Worm (Caenorhabditis elegans): ENCODE data around the gene ugt-67.

ugt-67 gene

DNA sequence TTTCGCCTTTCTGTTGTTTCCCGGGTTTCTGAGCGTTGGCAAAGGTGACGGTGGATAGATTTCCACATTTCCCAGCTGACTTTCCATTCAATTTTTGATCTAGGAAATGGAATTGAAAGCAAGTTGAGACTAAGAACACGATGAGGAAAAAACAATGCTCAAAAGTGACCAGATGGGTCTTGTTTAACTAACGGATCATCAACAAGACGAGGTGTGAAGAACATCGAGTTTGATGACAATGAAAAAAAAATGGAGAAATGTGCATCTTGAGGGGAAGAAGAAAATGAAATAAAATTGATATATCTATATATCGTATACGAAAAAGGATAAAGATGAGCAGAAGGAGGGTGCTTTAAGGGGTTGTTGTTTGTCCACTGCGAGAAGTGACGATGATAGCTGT is 23.6 kb upstream of the ugt-67 start, which contains the start of gene T19H12.6:
Gene T19H12.6 (minus strand): TSS at position 101 of the 400 bp plus-strand sequence.
- TF ChIP-seq med-1 (GFP tag; optimal IDR thresholded peaks at IDR 0.05; ENCODE audit: insufficient read depth) (no peak), ztf-29 (GFP tag; IDR thresholded peaks at IDR 0.05) (no peak), cog-1 (tag; optimal IDR thresholded peaks at IDR 0.05) (no peak), klf-2 (GFP tag; conservative IDR thresholded peaks at IDR 0.05) (no peak), ref-1 (GFP tag; conservative IDR thresholded peaks at IDR 0.05) (no peak), ztf-23 (GFP tag; IDR thresholded peaks at IDR 0.05) (no peak), T22C8.4 (GFP tag; IDR thresholded peaks at IDR 0.05) (no peak), flt-1 (GFP tag; IDR thresholded peaks at IDR 0.05) (no peak), tab-1 (GFP tag; IDR thresholded peaks at IDR 0.05) (no peak)

DNA sequence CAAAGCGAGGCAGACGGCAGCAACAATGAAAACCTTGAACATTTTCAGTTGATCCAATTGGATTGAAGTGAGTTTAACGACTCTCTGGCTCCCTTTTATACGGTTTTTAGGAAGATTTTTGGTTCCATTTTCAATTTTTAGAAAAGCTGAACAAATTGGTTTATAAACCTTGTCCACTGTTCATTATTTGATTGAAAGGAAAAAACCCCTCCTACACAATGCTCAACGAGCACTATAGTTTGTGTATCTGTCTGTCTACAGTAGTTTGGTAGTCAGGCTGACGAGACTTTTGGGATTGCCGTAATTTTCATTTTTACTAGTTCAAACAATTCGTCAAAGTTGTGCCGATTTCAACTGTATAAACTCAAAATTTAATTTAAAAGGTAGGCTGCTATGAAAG is 21.9 kb upstream of the ugt-67 start, which contains the start of gene T19H12.15:
Gene T19H12.15 (minus strand): TSS at position 101 of the 400 bp plus-strand sequence.
- no peak for TF ChIP-seq ztf-29 (GFP tag; IDR thresholded peaks at IDR 0.05)
- TF ChIP-seq ref-1 (GFP tag; conservative IDR thresholded peaks at IDR 0.05), result no peak
- TF ChIP-seq cog-1 (tag; optimal IDR thresholded peaks at IDR 0.05), result no peak
- no peak for TF ChIP-seq ztf-23 (GFP tag; IDR thresholded peaks at IDR 0.05)
- TF ChIP-seq T22C8.4 (GFP tag; IDR thresholded peaks at IDR 0.05), result no peak
- TF ChIP-seq med-1 (GFP tag; optimal IDR thresholded peaks at IDR 0.05; ENCODE audit: insufficient read depth), result no peak
- TF ChIP-seq flt-1 (GFP tag; IDR thresholded peaks at IDR 0.05), result no peak
- no peak for TF ChIP-seq tab-1 (GFP tag; IDR thresholded peaks at IDR 0.05)
- TF ChIP-seq klf-2 (GFP tag; conservative IDR thresholded peaks at IDR 0.05), result no peak

DNA sequence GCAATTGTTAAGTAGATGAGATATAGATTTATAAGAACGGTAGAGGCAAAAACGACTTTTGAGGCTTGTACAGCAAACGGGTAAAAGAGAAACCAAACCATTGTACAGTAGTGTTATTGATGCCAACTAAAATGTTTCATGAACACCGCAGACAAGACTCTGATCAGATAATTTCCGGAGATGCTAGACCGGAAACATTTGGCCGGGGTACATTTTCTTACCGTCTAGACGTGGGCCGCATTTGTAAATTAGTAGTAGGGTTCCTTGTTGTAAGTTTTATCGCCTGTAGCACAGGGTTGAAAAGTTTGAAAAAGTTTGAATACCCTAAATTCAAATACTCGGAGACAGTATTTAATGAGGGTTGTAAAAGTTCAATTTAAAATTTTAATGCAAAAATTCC is 19.8 kb upstream of the ugt-67 start, which contains the start of gene str-32:
Gene str-32 (minus strand): TSS at position 101 of the 400 bp plus-strand sequence.
- no peak for TF ChIP-seq ref-1 (GFP tag; conservative IDR thresholded peaks at IDR 0.05)
- no peak for TF ChIP-seq cog-1 (tag; optimal IDR thresholded peaks at IDR 0.05)
- TF ChIP-seq med-1 (GFP tag; optimal IDR thresholded peaks at IDR 0.05; ENCODE audit: insufficient read depth), result no peak

DNA sequence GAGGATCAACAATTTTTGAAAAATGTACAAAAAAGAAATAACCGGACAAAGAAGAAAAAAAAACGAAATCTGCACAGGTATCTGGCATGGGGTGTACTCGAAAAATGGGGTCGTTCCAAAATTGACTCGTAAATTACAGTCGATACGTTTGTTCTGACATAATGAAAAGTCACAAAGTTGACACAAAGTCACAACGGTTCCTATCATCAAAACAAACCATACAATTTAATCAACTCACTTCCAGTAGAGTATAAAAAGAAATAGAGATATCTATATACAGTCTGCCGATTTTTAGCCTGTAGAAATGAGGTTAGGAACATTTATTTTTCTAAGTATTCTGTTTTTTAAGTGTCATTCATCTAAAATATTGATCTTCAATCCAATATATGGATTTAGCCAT is 16.7 kb upstream of the ugt-67 start, which contains the start of gene T19H12.12:
Gene T19H12.12 (plus strand): TSS at position 301 of the 400 bp plus-strand sequence.
- TF ChIP-seq cog-1 (tag; optimal IDR thresholded peaks at IDR 0.05) (no peak), ztf-29 (GFP tag; IDR thresholded peaks at IDR 0.05) (no peak), ztf-23 (GFP tag; IDR thresholded peaks at IDR 0.05) (no peak), T22C8.4 (GFP tag; IDR thresholded peaks at IDR 0.05) (no peak), flt-1 (GFP tag; IDR thresholded peaks at IDR 0.05) (no peak), ref-1 (GFP tag; conservative IDR thresholded peaks at IDR 0.05) (no peak)

DNA sequence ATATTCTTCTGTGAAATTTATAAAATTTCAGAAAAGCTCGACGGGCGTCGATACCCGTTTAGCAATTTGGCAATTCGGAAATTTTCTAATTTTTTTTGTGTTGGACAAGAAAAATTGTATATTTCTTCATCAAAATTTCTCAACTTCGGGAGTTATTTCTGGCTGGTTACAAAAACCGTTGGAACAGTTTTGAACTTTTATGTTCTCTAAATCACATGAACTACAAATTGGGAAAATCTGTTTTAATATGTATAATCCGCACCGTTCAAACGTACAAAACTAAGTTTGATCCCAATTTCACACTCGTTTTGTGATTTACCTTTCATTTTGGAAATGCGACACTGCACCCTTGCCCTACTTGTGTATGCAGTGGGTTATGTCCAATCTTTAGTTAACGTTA is 15.8 kb upstream of the ugt-67 start, which contains the start of gene T19H12.3:
Gene T19H12.3 (plus strand): TSS at position 301 of the 400 bp plus-strand sequence.
- TF ChIP-seq T22C8.4 (GFP tag; IDR thresholded peaks at IDR 0.05) (no peak), med-1 (GFP tag; optimal IDR thresholded peaks at IDR 0.05; ENCODE audit: insufficient read depth) (no peak), klf-2 (GFP tag; conservative IDR thresholded peaks at IDR 0.05) (no peak), flt-1 (GFP tag; IDR thresholded peaks at IDR 0.05) (no peak), cog-1 (tag; optimal IDR thresholded peaks at IDR 0.05) (no peak), ztf-29 (GFP tag; IDR thresholded peaks at IDR 0.05) (no peak), ref-1 (GFP tag; conservative IDR thresholded peaks at IDR 0.05) (no peak)

DNA sequence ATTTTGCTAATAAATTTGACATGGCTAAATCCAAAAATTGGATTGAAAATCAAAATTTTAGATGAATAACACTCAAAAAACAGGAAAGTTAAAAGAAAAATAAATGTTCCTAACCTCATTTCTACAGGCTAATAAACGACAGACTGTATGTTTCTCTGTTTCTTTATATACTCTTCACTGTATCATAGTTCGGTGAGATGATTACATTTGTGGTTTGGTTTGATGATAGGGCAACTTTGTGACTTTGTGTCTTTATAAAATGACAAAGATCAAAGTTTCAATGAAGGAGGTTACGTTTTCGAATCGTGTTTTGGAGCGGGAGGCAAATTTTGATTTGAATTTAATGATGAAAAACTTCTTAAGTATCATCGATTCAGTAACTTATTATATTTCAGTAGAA is 11.7 kb upstream of the ugt-67 start, which contains the start of gene ugt-12:
Gene ugt-12 (minus strand): TSS at position 153 of the 400 bp plus-strand sequence.
- TF ChIP-seq cog-1 (tag; optimal IDR thresholded peaks at IDR 0.05), result no peak
- no peak for TF ChIP-seq T22C8.4 (GFP tag; IDR thresholded peaks at IDR 0.05)
- no peak for TF ChIP-seq ref-1 (GFP tag; conservative IDR thresholded peaks at IDR 0.05)
- TF ChIP-seq flt-1 (GFP tag; IDR thresholded peaks at IDR 0.05), result no peak
- no peak for TF ChIP-seq tab-1 (GFP tag; IDR thresholded peaks at IDR 0.05)

DNA sequence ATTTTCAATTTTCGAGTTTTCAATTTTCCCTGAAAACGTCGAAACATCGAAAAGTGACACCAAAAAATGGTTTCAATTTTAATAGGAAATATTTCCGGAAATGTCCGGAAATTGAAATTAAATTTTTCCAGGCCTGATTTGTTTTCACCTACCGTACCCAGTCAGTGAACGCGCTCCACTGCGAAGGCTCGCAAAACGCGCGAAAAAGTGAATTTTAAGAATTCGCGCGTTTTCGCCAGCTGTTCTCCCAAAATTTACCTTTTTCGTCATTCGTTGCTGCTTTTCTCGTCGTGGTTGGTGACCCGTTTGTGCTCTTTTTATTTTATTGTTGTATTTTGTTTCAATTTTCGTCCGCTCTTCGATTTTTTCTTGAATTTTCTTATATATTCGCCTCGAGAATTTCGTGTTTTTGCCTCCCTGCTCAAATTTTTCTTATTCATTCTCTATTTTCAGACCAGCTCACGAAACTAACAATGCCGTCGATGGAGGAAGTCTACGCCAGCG is 11.1 kb upstream of the ugt-67 start, which contains the start of gene T19H12.2:
Gene T19H12.2 (plus strand): TSS at position 454 of the 504 bp plus-strand sequence.
- TF ChIP-seq tab-1 (GFP tag; IDR thresholded peaks at IDR 0.05), result no peak
- no peak for TF ChIP-seq flt-1 (GFP tag; IDR thresholded peaks at IDR 0.05)
- TF ChIP-seq med-1 (GFP tag; optimal IDR thresholded peaks at IDR 0.05; ENCODE audit: insufficient read depth), result no peak
- no peak for TF ChIP-seq T22C8.4 (GFP tag; IDR thresholded peaks at IDR 0.05)
- no peak for TF ChIP-seq ref-1 (GFP tag; conservative IDR thresholded peaks at IDR 0.05)
- no peak for TF ChIP-seq klf-2 (GFP tag; conservative IDR thresholded peaks at IDR 0.05)
- TF ChIP-seq cog-1 (tag; optimal IDR thresholded peaks at IDR 0.05), result no peak
- no peak for TF ChIP-seq ztf-29 (GFP tag; IDR thresholded peaks at IDR 0.05)
- TF ChIP-seq ztf-23 (GFP tag; IDR thresholded peaks at IDR 0.05), result no peak

DNA sequence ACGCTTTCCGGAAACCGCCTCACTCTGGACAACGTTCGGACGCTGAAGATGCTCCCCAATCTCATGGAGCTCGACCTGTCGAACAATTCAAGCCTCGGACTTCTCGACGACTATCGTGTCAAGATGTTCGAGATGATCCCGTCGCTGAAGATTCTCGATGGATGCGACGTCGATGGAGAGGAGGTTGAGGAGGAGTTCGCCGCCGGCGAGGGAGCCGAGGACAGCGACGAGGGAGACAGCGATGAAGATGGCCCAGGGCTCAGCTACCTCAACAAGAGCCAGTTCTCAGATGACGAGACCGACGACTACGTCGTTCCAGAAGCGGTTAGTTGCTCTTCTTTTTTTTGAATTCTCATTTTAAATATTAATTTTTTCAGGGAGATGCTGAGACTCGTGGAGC is 10.4 kb upstream of the ugt-67 start:
- TF ChIP-seq med-1 (GFP tag; optimal IDR thresholded peaks at IDR 0.05; ENCODE audit: insufficient read depth), result no peak
- no peak for TF ChIP-seq klf-2 (GFP tag; conservative IDR thresholded peaks at IDR 0.05)
- 0 out of 2 replicates have a peak, but pooled peaks have one; percentile 39 for TF ChIP-seq tab-1 (GFP tag; IDR thresholded peaks at IDR 0.05)

DNA sequence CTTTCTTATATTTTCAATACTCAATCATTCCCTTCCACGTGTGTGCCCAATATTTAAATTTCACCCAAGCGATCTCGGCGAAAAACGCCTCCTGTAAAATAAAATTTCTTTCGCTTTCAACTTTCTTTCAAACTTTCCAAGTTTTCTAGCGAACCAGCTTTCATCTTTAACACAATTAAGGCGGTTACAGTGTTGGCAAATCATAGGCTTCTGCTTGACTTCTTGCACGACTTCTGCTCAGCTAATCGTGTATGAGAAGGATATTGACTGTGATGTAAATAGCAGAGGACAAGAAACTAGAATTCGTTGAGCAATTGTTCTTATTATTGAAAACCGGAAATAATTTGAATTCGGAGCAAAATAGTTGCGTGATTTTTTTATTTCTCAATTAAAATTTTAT is 9.9 kb upstream of the ugt-67 start:
- TF ChIP-seq ztf-29 (GFP tag; IDR thresholded peaks at IDR 0.05) (no peak), ref-1 (GFP tag; conservative IDR thresholded peaks at IDR 0.05) (no peak), klf-2 (GFP tag; conservative IDR thresholded peaks at IDR 0.05) (no peak), T22C8.4 (GFP tag; IDR thresholded peaks at IDR 0.05) (no peak), cog-1 (tag; optimal IDR thresholded peaks at IDR 0.05) (no peak)

DNA sequence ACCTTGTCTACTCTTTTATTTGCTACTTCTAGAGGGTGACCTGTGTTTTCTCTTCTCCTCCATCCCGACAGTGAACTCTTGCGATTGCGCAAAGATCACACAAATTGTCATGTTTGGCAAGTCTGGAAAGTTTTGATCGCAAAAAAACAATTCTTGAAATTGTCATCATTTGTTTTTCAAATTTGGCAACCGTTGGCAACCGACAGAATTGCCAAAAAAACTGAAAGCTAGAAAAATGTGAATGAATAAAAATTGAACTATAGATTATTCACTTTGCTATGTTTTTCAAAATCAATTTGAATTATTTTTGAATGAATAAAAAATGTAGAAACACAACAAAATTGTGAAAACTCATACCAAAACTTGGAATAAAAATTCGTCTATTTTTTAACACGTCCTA is 6.2 kb upstream of the ugt-67 start, which contains the start of gene ugt-11:
Gene ugt-11 (minus strand): TSS at position 101 of the 400 bp plus-strand sequence.
- no peak for TF ChIP-seq cog-1 (tag; optimal IDR thresholded peaks at IDR 0.05)
- no peak for TF ChIP-seq tab-1 (GFP tag; IDR thresholded peaks at IDR 0.05)
- TF ChIP-seq flt-1 (GFP tag; IDR thresholded peaks at IDR 0.05), result no peak
- TF ChIP-seq ztf-29 (GFP tag; IDR thresholded peaks at IDR 0.05), result no peak

All from whole organism, midembryonic.